Worm (Caenorhabditis elegans) whole organism, L2 larva: ENCODE data around the gene fbxa-135.
A peak's percentile ranks its signal among the peaks of the same experiment; 100 is the strongest.

Experiments used
- R02D3.7 ChIP-seq: fragments of 150-350 bp; optimal IDR thresholded peaks from 2 replicates; lab custom pipeline; 2014; ENCODE audit warnings: missing biosample characterization, missing genetic modification characterization
- ceh-82 ChIP-seq: fragments of 150-350 bp; optimal IDR thresholded peaks from 2 replicates; lab custom pipeline; 2014; ENCODE audit warnings: missing biosample characterization, missing genetic modification characterization
- crh-2 ChIP-seq: sonication (generic microtip); optimal IDR thresholded peaks from 2 replicates; lab custom pipeline; 2017; ENCODE audit warnings: missing biosample characterization, missing genetic modification characterization
- dmd-4 ChIP-seq: sonication (generic microtip); optimal IDR thresholded peaks from 2 replicates; lab custom pipeline; 2017; ENCODE audit warnings: missing biosample characterization, missing genetic modification characterization
- elt-3 ChIP-seq: sonication (generic microtip); optimal IDR thresholded peaks from 2 replicates; lab custom pipeline; 2017; ENCODE audit warnings: missing biosample characterization, missing genetic modification characterization
- fos-1 ChIP-seq: fragments of 150-350 bp; optimal IDR thresholded peaks from 2 replicates; lab custom pipeline; 2014; ENCODE audit warnings: missing biosample characterization, missing genetic modification characterization
- mab-5 ChIP-seq: fragments of 150-350 bp; optimal IDR thresholded peaks from 2 replicates; lab custom pipeline; 2014; ENCODE audit warnings: missing biosample characterization, missing genetic modification characterization
- mbf-1 ChIP-seq: sonication (generic microtip); optimal IDR thresholded peaks from 2 replicates; lab custom pipeline; 2017; ENCODE audit warnings: missing biosample characterization, missing genetic modification characterization
- nhr-10 ChIP-seq: sonication (generic microtip); optimal IDR thresholded peaks from 2 replicates; lab custom pipeline; 2017; ENCODE audit warnings: missing biosample characterization, missing genetic modification characterization
- nhr-11 ChIP-seq: fragments of 150-350 bp; optimal IDR thresholded peaks from 2 replicates; lab custom pipeline; 2014; ENCODE audit warnings: missing biosample characterization, missing genetic modification characterization
- sem-4 ChIP-seq: fragments of 150-350 bp; optimal IDR thresholded peaks from 2 replicates; lab custom pipeline; 2014; ENCODE audit warnings: missing biosample characterization, missing genetic modification reagents, missing genetic modification characterization
- sma-9 ChIP-seq, 2 experiments: fragments of 150-350 bp in 1 of 2; sonication (generic microtip) in 1 of 2; optimal IDR thresholded peaks; 2 replicates each; lab custom pipeline; 2014 to 2016; ENCODE audit warnings: missing genetic modification characterization in 2 of 2, mild to moderate bottlenecking in 1 of 2, missing biosample characterization in 1 of 2, missing compliant biosample characterization in 1 of 2, missing genetic modification reagents in 1 of 2, moderate library complexity in 1 of 2
- zag-1 ChIP-seq: fragments of 150-350 bp; optimal IDR thresholded peaks from 2 replicates; lab custom pipeline; 2014; ENCODE audit warnings: missing biosample characterization, missing genetic modification characterization

fbxa-135 gene

ce11 chrV:15444615-15445014, 42.6 kb downstream of the fbxa-135 start, which contains the start of gene T26H5.9:
TSS of gene T26H5.9 (plus strand) at chrV:15444916.
- TF ChIP-seq fos-1 (tag; lab: Kevin White, UChicago) (peak; percentile 29), mbf-1 (no peak)

- TF ChIP-seq dmd-4 (tag; lab: Kevin White, UChicago) (no peak), nhr-10 (no peak)
Observed at ce11 chrV:15445437-15445836, 43.4 kb downstream of the fbxa-135 start, which contains the start of gene srh-239. TSS of gene srh-239 (plus strand) at chrV:15445737.

- TF ChIP-seq fos-1 (tag; lab: Kevin White, UChicago) (peak; percentile 39), nhr-10 (no peak)
Observed at ce11 chrV:15448408-15448807, 46.3 kb downstream of the fbxa-135 start, which contains the start of gene T26H5.4. TSS of gene T26H5.4 (minus strand) at chrV:15448701.

ce11 chrV:15448865-15449264, 46.8 kb downstream of the fbxa-135 start, which contains the start of gene T26H5.14:
TSS of gene T26H5.14 (plus strand) at chrV:15449165.
- TF ChIP-seq nhr-11 (tag; lab: Kevin White, UChicago) (no peak), R02D3.7 (tag; lab: Kevin White, UChicago) (no peak), ceh-82 (tag; lab: Kevin White, UChicago) (no peak), nhr-10 (no peak), sem-4 (tag; lab: Kevin White, UChicago) (no peak), sma-9 (GFP tag; optimal IDR thresholded peaks at IDR 0.05; lab: Kevin White, UChicago) (no peak), sma-9 (tag; optimal IDR thresholded peaks at IDR 0.05; lab: Kevin White, UChicago) (no peak), mab-5 (tag; lab: Kevin White, UChicago) (no peak), zag-1 (no peak), crh-2 (tag; lab: Kevin White, UChicago) (no peak)

- no peak for TF ChIP-seq elt-3 (tag; lab: Kevin White, UChicago)
Observed at ce11 chrV:15451421-15451820, 49.4 kb downstream of the fbxa-135 start, which contains the start of gene srw-33. TSS of gene srw-33 (minus strand) at chrV:15451521.
